Fruit fly (Drosophila melanogaster): Measurements from ENCODE around the gene Unc-76.

The Unc-76 gene

DNA sequence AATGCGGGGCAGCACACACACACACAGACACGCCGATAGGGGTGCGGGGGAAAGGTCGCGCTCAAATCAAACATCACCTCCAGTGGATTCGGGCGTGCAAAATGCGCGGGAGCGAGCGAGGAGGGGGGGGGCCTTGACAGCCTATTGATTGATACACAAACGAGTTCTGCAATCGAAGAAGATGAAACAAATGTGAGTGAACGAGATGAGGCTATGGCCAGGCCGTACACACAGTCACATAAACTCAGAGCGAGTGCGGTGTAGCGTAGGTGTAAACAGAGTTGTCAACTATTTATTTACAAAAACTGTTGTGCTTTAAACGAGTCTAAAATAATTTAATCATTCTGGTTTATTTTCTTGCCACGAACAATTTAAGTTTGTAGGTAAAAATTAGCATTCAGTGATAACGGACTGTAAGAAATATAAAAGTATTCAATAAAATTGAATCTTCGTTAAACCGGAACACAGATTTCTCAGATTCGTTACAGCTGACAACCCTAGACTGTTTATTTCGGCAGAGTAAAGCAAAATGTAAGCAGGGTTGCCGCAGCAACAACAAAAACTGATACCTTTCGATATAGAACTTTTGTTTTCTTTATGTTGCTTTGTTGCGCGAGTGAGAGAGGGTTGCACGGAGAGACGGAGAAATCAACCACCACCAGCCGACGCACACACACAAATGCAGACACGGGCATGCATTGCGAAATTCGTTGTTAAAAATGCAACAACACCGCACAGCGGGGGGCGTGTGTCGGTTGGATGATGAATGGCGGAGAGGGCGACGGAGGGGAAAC is 54.8 kb downstream of the Unc-76 start (continued):
- TF ChIP-seq CG7987 (GFP tag; optimal IDR thresholded peaks at IDR 0.05) (peak; percentile 54), CG11695 (GFP tag; IDR thresholded peaks at IDR 0.05) (peak; percentile 92), CG18262 (tag; optimal IDR thresholded peaks at IDR 0.05) (peak; percentile 92), p53 (GFP tag; optimal IDR thresholded peaks at IDR 0.05) (peak; percentile 51), crol (GFP tag; IDR thresholded peaks at IDR 0.05) (peak; percentile 98), mld (GFP tag; IDR thresholded peaks at IDR 0.05; ENCODE audit: partially characterized antibody) (no peak), Gug (GFP tag; IDR thresholded peaks at IDR 0.05) (peak; percentile 46; the same call in 3 of the 4 replicates), CG14014 (GFP tag; IDR thresholded peaks at IDR 0.05) (peak; percentile 84), nerfin-1 (tag; optimal IDR thresholded peaks at IDR 0.05) (peak; percentile 86), Eip74EF (GFP tag; optimal IDR thresholded peaks at IDR 0.05) (peak in 1 of 2 experiments; percentile 90), pb (GFP tag; optimal IDR thresholded peaks at IDR 0.05) (peak; percentile 54), CG13424 (tag; optimal IDR thresholded peaks at IDR 0.05) (peak; percentile 94), GATAe (GFP tag; conservative IDR thresholded peaks at IDR 0.05) (no peak), CG32772 (GFP tag; IDR thresholded peaks at IDR 0.05) (peak; percentile 76), Fer1 (GFP tag; optimal IDR thresholded peaks at IDR 0.05) (peak; percentile 95), lola (GFP tag; optimal IDR thresholded peaks at IDR 0.05) (peak in 1 of 3 experiments; percentile 87), CG8290 (GFP tag; optimal IDR thresholded peaks at IDR 0.05) (peak; percentile 47), CG8290 (tag; optimal IDR thresholded peaks at IDR 0.05) (peak; percentile 55 to 87), Atf3 (GFP tag; optimal IDR thresholded peaks at IDR 0.05) (peak; percentile 71), pzg (GFP tag; optimal IDR thresholded peaks at IDR 0.05) (peak; percentile 2), ab (GFP tag; optimal IDR thresholded peaks at IDR 0.05) (peak; percentile 14), CG2889 (GFP tag; IDR thresholded peaks at IDR 0.05) (peak; percentile 74; the same call in 1 of the 3 replicates), E2f1 (GFP tag; IDR thresholded peaks at IDR 0.05) (peak; percentile 82), grau (tag; optimal IDR thresholded peaks at IDR 0.05) (peak; percentile 92), Lim3 (GFP tag; IDR thresholded peaks at IDR 0.05) (peak; percentile 21; the same call in 1 of the 2 replicates), mirr (GFP tag; optimal IDR thresholded peaks at IDR 0.05) (peak; percentile 75), CG33213 (GFP tag; optimal IDR thresholded peaks at IDR 0.05) (peak; percentile 74), Max (GFP tag; optimal IDR thresholded peaks at IDR 0.05) (peak; percentile 83), Dfd (GFP tag; optimal IDR thresholded peaks at IDR 0.05) (no peak), wor (GFP tag; IDR thresholded peaks at IDR 0.05) (peak; percentile 53; the same call in 1 of the 2 replicates), Xbp1 (GFP tag; optimal IDR thresholded peaks at IDR 0.05) (peak; percentile 86), Ssrp (tag; optimal IDR thresholded peaks at IDR 0.05) (peak; percentile 88), CG2712 (tag; optimal IDR thresholded peaks at IDR 0.05) (peak; percentile 93), toy (GFP tag; IDR thresholded peaks at IDR 0.05) (peak; percentile 58), CG17328 (GFP tag; IDR thresholded peaks at IDR 0.05) (peak; percentile 79), CG1603 (tag; optimal IDR thresholded peaks at IDR 0.05) (peak; percentile 90), CG11085 (GFP tag; IDR thresholded peaks at IDR 0.05) (peak; percentile 71), D19A (tag; optimal IDR thresholded peaks at IDR 0.05) (peak; percentile 89), knrl (GFP tag; IDR thresholded peaks at IDR 0.05; ENCODE audit: partially characterized antibody) (no peak; the same call in 2 of the 3 replicates), gcm2 (GFP tag; optimal IDR thresholded peaks at IDR 0.05) (peak; percentile 72), ftz-f1 (GFP tag; optimal IDR thresholded peaks at IDR 0.05) (peak; percentile 35), btn (GFP tag; optimal IDR thresholded peaks at IDR 0.05) (peak; percentile 66), MBD-R2 (GFP tag; IDR thresholded peaks at IDR 0.05) (no peak), dmrt99B (tag; optimal IDR thresholded peaks at IDR 0.05) (peak; percentile 93), CG17186 (GFP tag; optimal IDR thresholded peaks at IDR 0.05) (peak; percentile 24), hkb (optimal IDR thresholded peaks at IDR 0.05) (no peak), hkb (GFP tag; IDR thresholded peaks at IDR 0.05) (peak; percentile 92), Mes4 (GFP tag; optimal IDR thresholded peaks at IDR 0.05) (peak; percentile 73), cg (GFP tag; optimal IDR thresholded peaks at IDR 0.05) (peak; percentile 69)
